Worm (Caenorhabditis elegans) whole organism, young adult: Measurements from ENCODE around the gene T11G6.5.

Experiments
- B0035.1 ChIP-seq: sonication (generic microtip); optimal IDR thresholded peaks from 2 replicates; lab custom pipeline; 2016; ENCODE audit warnings: missing genetic modification characterization, mild to moderate bottlenecking, missing compliant biosample characterization, missing genotype, missing genetic modification reagents
- B0261.1 ChIP-seq: sonication (generic microtip); optimal IDR thresholded peaks from 2 replicates; lab custom pipeline; 2016; ENCODE audit warnings: mild to moderate bottlenecking, missing genetic modification characterization, moderate library complexity, missing compliant biosample characterization
- dpl-1 ChIP-seq: fragments of 150-350 bp; optimal IDR thresholded peaks from 2 replicates; lab custom pipeline; 2014; ENCODE audit warnings: missing biosample characterization, missing genetic modification reagents, missing genetic modification characterization
- madf-3 ChIP-seq: fragments of 200-800 bp; sonication (Bioruptor generic); IDR thresholded peaks from 2 replicates; pipeline ENCODE4 v1.3.6; 2022; ENCODE audit warnings: missing genetic modification reagents, missing genetic modification characterization, missing compliant biosample characterization
- nhr-120 ChIP-seq: fragments of 200-800 bp; sonication (Bioruptor generic); IDR thresholded peaks from 2 replicates; pipeline ENCODE4 v1.3.6; 2022; ENCODE audit warnings: missing genetic modification characterization, missing compliant biosample characterization
- pha-4 ChIP-seq: fragments of 150-350 bp; sonication (generic microtip); optimal IDR thresholded peaks from 2 replicates; lab custom pipeline; 2014; ENCODE audit warnings: missing biosample characterization, missing genetic modification reagents, missing genetic modification characterization
- snpc-4 ChIP-seq, 5 experiments: fragments of 150-350 bp in 1 of 5; sonication (generic microtip) in 4 of 5; optimal IDR thresholded peaks; 2 replicates each; lab custom pipeline; 2014 to 2018; ENCODE audit warnings: missing genetic modification characterization in 5 of 5, missing biosample characterization in 3 of 5, antibody characterized with exemption in 2 of 5, mild to moderate bottlenecking in 2 of 5, missing compliant biosample characterization in 2 of 5, missing genotype in 2 of 5, moderate library complexity in 2 of 5, missing genetic modification reagents in 1 of 5

DNA sequence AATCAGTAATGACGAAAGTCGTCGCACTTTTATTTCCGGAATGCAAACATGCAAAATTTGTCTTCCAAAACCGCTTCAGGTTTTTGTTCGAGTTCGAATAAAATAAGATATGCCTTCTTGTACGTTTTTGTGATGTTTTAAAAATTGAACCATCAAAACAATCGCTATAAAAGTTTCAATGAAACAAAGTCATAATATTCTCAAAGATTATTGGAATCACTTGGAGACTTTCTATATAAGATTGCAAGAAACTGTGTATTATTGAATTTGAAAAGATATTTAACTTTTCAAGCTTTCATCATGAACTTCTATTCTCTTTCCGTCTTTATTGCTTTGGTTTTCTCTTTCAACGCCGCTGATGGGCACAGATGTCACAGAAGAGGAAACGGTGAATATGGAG, 34.3 kb upstream of the T11G6.5 start, which contains the start of gene fipr-14:
- TF ChIP-seq nhr-120 (GFP tag; lab: Robert Waterston, UW) (no peak), snpc-4 (GFP tag; optimal IDR thresholded peaks at IDR 0.05; lab: Kevin White, UChicago) (no peak), snpc-4 (tag; optimal IDR thresholded peaks at IDR 0.05; lab: Kevin White, UChicago) (no peak), madf-3 (GFP tag; lab: Robert Waterston, UW) (no peak), B0261.1 (tag; lab: Kevin White, UChicago) (no peak), pha-4 (tag; lab: Kevin White, UChicago) (no peak), dpl-1 (GFP tag; lab: Kevin White, UChicago) (no peak), B0035.1 (no peak)
